Worm (Caenorhabditis elegans) whole organism, L3 larva: ENCODE results near the gene R04A9.3.

ENCODE experiments used
- R02D3.7 ChIP-seq: fragments of 150-350 bp; optimal IDR thresholded peaks from 2 replicates; lab custom pipeline; 2014; ENCODE audit warnings: missing biosample characterization, missing genetic modification characterization
- ZK546.5 ChIP-seq: sonication (generic microtip); optimal IDR thresholded peaks from 2 replicates; lab custom pipeline; 2017; ENCODE audit warnings: missing biosample characterization, missing genetic modification characterization
- ama-1 ChIP-seq: fragments of 150-350 bp; optimal IDR thresholded peaks from 2 replicates; lab custom pipeline; 2018
- ceh-16 ChIP-seq: sonication (generic microtip); optimal IDR thresholded peaks from 2 replicates; lab custom pipeline; 2017; ENCODE audit warnings: missing biosample characterization, missing genetic modification characterization
- ceh-28 ChIP-seq: fragments of 150-350 bp; optimal IDR thresholded peaks from 2 replicates; lab custom pipeline; 2014; ENCODE audit warnings: missing biosample characterization, missing genetic modification reagents, missing genetic modification characterization
- ceh-82 ChIP-seq: fragments of 150-350 bp; optimal IDR thresholded peaks from 2 replicates; lab custom pipeline; 2014; ENCODE audit warnings: missing biosample characterization, missing genetic modification characterization
- daf-12 ChIP-seq: fragments of 150-350 bp; optimal IDR thresholded peaks from 2 replicates; lab custom pipeline; 2014; ENCODE audit warnings: missing biosample characterization, missing genetic modification reagents, missing genetic modification characterization
- egl-27 ChIP-seq: sonication (generic microtip); optimal IDR thresholded peaks from 4 replicates; lab custom pipeline; 2017; ENCODE audit warnings: missing biosample characterization, missing genetic modification reagents, missing genetic modification characterization
- egl-5 ChIP-seq: fragments of 150-350 bp; optimal IDR thresholded peaks from 2 replicates; lab custom pipeline; 2017; ENCODE audit warnings: missing biosample characterization, missing genetic modification reagents, missing genetic modification characterization, inconsistent platforms
- elt-1 ChIP-seq: fragments of 150-350 bp; optimal IDR thresholded peaks from 2 replicates; lab custom pipeline; 2014; ENCODE audit warnings: missing biosample characterization, missing genetic modification characterization
- elt-2 ChIP-seq: sonication (generic microtip); optimal IDR thresholded peaks from 2 replicates; lab custom pipeline; 2016; ENCODE audit warnings: missing genetic modification reagents, mild to moderate bottlenecking, missing genetic modification characterization, missing compliant biosample characterization
- elt-3 ChIP-seq, 3 experiments: fragments of 150-350 bp in 1 of 3; sonication (generic microtip) in 2 of 3; optimal IDR thresholded peaks; 2 replicates in 2 of 3; 4 replicates in 1 of 3; lab custom pipeline; 2014 to 2017; ENCODE audit warnings: missing biosample characterization in 3 of 3, missing genetic modification characterization in 3 of 3
- fkh-10 ChIP-seq: sonication (generic microtip); optimal IDR thresholded peaks from 2 replicates; lab custom pipeline; 2017; ENCODE audit warnings: missing biosample characterization, missing genetic modification reagents, missing genetic modification characterization
- hmg-11 ChIP-seq: sonication (generic microtip); optimal IDR thresholded peaks from 2 replicates; lab custom pipeline; 2016; ENCODE audit warnings: missing genetic modification characterization, missing compliant biosample characterization
- jun-1 ChIP-seq: fragments of 150-350 bp; optimal IDR thresholded peaks from 2 replicates; lab custom pipeline; 2014; ENCODE audit warnings: missing biosample characterization, missing genetic modification reagents, missing genetic modification characterization
- lin-15B ChIP-seq: fragments of 150-350 bp; optimal IDR thresholded peaks from 2 replicates; lab custom pipeline; 2014; ENCODE audit warnings: missing biosample characterization, missing genetic modification characterization
- lin-39 ChIP-seq: fragments of 150-350 bp; optimal IDR thresholded peaks from 2 replicates; lab custom pipeline; 2018; ENCODE audit warnings: missing biosample characterization, missing genetic modification reagents, missing genetic modification characterization
- lsy-12 ChIP-seq: sonication (generic microtip); optimal IDR thresholded peaks from 2 replicates; lab custom pipeline; 2016; ENCODE audit warnings: mild to moderate bottlenecking, missing genetic modification characterization, missing compliant biosample characterization
- mdl-1 ChIP-seq: fragments of 150-350 bp; optimal IDR thresholded peaks from 2 replicates; lab custom pipeline; 2014; ENCODE audit warnings: missing biosample characterization, missing genetic modification characterization
- nfya-1 ChIP-seq: sonication (generic microtip); optimal IDR thresholded peaks from 2 replicates; lab custom pipeline; 2017; ENCODE audit warnings: missing genetic modification characterization, mild to moderate bottlenecking, missing compliant biosample characterization, antibody characterized with exemption, moderate library complexity; ENCODE audit not compliant: insufficient read depth
- nhr-11 ChIP-seq: fragments of 150-350 bp; optimal IDR thresholded peaks from 2 replicates; lab custom pipeline; 2014; ENCODE audit warnings: missing biosample characterization, missing genetic modification characterization
- nhr-23 ChIP-seq: fragments of 150-350 bp; optimal IDR thresholded peaks from 2 replicates; lab custom pipeline; 2014; ENCODE audit warnings: missing biosample characterization, missing genetic modification reagents, missing genetic modification characterization
- nhr-237 ChIP-seq: fragments of 150-350 bp; optimal IDR thresholded peaks from 2 replicates; lab custom pipeline; 2014; ENCODE audit warnings: missing biosample characterization, missing genetic modification characterization
- nhr-25 ChIP-seq: sonication (generic microtip); optimal IDR thresholded peaks from 2 replicates; lab custom pipeline; 2017; ENCODE audit warnings: missing biosample characterization, missing genetic modification characterization
- nhr-28 ChIP-seq: fragments of 150-350 bp; optimal IDR thresholded peaks from 2 replicates; lab custom pipeline; 2014; ENCODE audit warnings: missing biosample characterization, missing genetic modification characterization
- nhr-43 ChIP-seq: sonication (generic microtip); optimal IDR thresholded peaks from 2 replicates; lab custom pipeline; 2016; ENCODE audit warnings: mild to moderate bottlenecking, missing genetic modification characterization, missing compliant biosample characterization; ENCODE audit not compliant: poor library complexity, severe bottlenecking
- pha-4 ChIP-seq: fragments of 150-350 bp; optimal IDR thresholded peaks from 2 replicates; lab custom pipeline; 2014; ENCODE audit warnings: missing biosample characterization, missing genetic modification reagents, missing genetic modification characterization
- pqm-1 ChIP-seq: fragments of 150-350 bp; optimal IDR thresholded peaks from 2 replicates; lab custom pipeline; 2017; ENCODE audit warnings: missing biosample characterization, missing genetic modification characterization, inconsistent platforms
- sea-2 ChIP-seq: fragments of 150-350 bp; sonication (generic microtip); optimal IDR thresholded peaks from 4 replicates; lab custom pipeline; 2014; ENCODE audit warnings: missing biosample characterization, missing genetic modification reagents, missing genetic modification characterization
- skn-1 ChIP-seq: fragments of 150-350 bp; optimal IDR thresholded peaks from 2 replicates; lab custom pipeline; 2014; ENCODE audit warnings: missing biosample characterization, missing genetic modification characterization
- snpc-4 ChIP-seq: fragments of 150-350 bp; optimal IDR thresholded peaks from 2 replicates; lab custom pipeline; 2014; ENCODE audit warnings: missing biosample characterization, missing genetic modification characterization
- tbx-2 ChIP-seq: sonication (generic microtip); optimal IDR thresholded peaks from 2 replicates; lab custom pipeline; 2016; ENCODE audit warnings: mild to moderate bottlenecking, missing genetic modification characterization, missing compliant biosample characterization
- unc-39 ChIP-seq: sonication (generic microtip); optimal IDR thresholded peaks from 4 replicates; lab custom pipeline; 2017; ENCODE audit warnings: missing biosample characterization, missing genetic modification characterization
- unc-62 ChIP-seq: fragments of 150-350 bp; sonication (generic microtip); optimal IDR thresholded peaks from 4 replicates; lab custom pipeline; 2014; ENCODE audit warnings: missing biosample characterization, missing genetic modification reagents, missing genetic modification characterization
- zag-1 ChIP-seq: fragments of 150-350 bp; optimal IDR thresholded peaks from 2 replicates; lab custom pipeline; 2014; ENCODE audit warnings: missing biosample characterization, missing genetic modification characterization

The R04A9.3 gene

ce11 chrX:357792-358191 lies 22.6 kb downstream of the R04A9.3 start, which contains the start of gene C04E7.1:
Gene C04E7.1, plus strand, starts transcription at chrX:358092.
- TF ChIP-seq ZK546.5 (no peak), ama-1 (lab: Kevin White, UChicago) (no peak), ceh-82 (tag; lab: Kevin White, UChicago) (no peak), egl-5 (tag; lab: Kevin White, UChicago) (no peak), nhr-28 (tag; lab: Kevin White, UChicago) (no peak), elt-3 (tag; optimal IDR thresholded peaks at IDR 0.05; lab: Kevin White, UChicago) (no peak), nhr-23 (tag; lab: Kevin White, UChicago) (no peak), nhr-25 (tag; lab: Kevin White, UChicago) (no peak), daf-12 (tag; lab: Kevin White, UChicago) (no peak), skn-1 (no peak), pha-4 (tag; lab: Kevin White, UChicago) (no peak), elt-1 (tag; lab: Kevin White, UChicago) (no peak)

ce11 chrX:353134-353669 lies 27.2 kb downstream of the R04A9.3 start, which contains the start of gene sor-3:
Gene sor-3, plus strand, starts transcription at chrX:353619.
- TF ChIP-seq lsy-12 (tag; lab: Kevin White, UChicago) (peak; percentile 38), pqm-1 (tag; lab: Kevin White, UChicago) (peak; percentile 50), ceh-28 (tag; lab: Kevin White, UChicago) (peak; percentile 20), sea-2 (GFP tag; lab: Kevin White, UChicago) (no peak), tbx-2 (tag; lab: Kevin White, UChicago) (peak; percentile 70), hmg-11 (peak; percentile 98), pha-4 (tag; lab: Kevin White, UChicago) (peak; percentile 84), unc-39 (tag; lab: Kevin White, UChicago) (no peak), egl-5 (tag; lab: Kevin White, UChicago) (peak; percentile 71), nhr-25 (tag; lab: Kevin White, UChicago) (peak; percentile 71), nhr-237 (tag; lab: Kevin White, UChicago) (no peak), nfya-1 (tag; lab: Kevin White, UChicago) (peak; percentile 87), jun-1 (tag; lab: Kevin White, UChicago) (peak; percentile 69), ZK546.5 (no peak), zag-1 (no peak), nhr-23 (tag; lab: Kevin White, UChicago) (peak; percentile 67), R02D3.7 (tag; lab: Kevin White, UChicago) (no peak), lin-39 (tag; lab: Kevin White, UChicago) (peak; percentile 79), egl-27 (tag; lab: Kevin White, UChicago) (peak; percentile 42), fkh-10 (GFP tag; lab: Kevin White, UChicago) (peak; percentile 74), elt-2 (peak; percentile 61), skn-1 (peak; percentile 85), snpc-4 (peak; percentile 36), ceh-16 (tag; lab: Kevin White, UChicago) (peak; percentile 39), mdl-1 (tag; lab: Kevin White, UChicago) (peak; percentile 52), ceh-82 (tag; lab: Kevin White, UChicago) (peak; percentile 67), ama-1 (lab: Kevin White, UChicago) (no peak), nhr-11 (tag; lab: Kevin White, UChicago) (peak; percentile 28), nhr-43 (tag; lab: Kevin White, UChicago) (peak; percentile 75), nhr-28 (tag; lab: Kevin White, UChicago) (peak; percentile 64), unc-62 (GFP tag; lab: Kevin White, UChicago) (peak; percentile 26), lin-15B (peak; percentile 53)

- no peak for TF ChIP-seq fkh-10 (GFP tag; lab: Kevin White, UChicago)
- peak; percentile 40 for TF ChIP-seq hmg-11
- TF ChIP-seq elt-2: peak; percentile 12
- TF ChIP-seq pha-4 (tag; lab: Kevin White, UChicago): peak; percentile 14
- peak; percentile 53 for TF ChIP-seq nfya-1 (tag; lab: Kevin White, UChicago)
- no peak for TF ChIP-seq nhr-11 (tag; lab: Kevin White, UChicago)
- TF ChIP-seq unc-62 (GFP tag; lab: Kevin White, UChicago): no peak
- no peak for TF ChIP-seq snpc-4
- no peak for TF ChIP-seq ceh-16 (tag; lab: Kevin White, UChicago)
- peak; percentile 66 for TF ChIP-seq egl-5 (tag; lab: Kevin White, UChicago)
- TF ChIP-seq tbx-2 (tag; lab: Kevin White, UChicago): no peak
- TF ChIP-seq ZK546.5: no peak
- TF ChIP-seq ceh-28 (tag; lab: Kevin White, UChicago): peak; percentile 52
- TF ChIP-seq nhr-43 (tag; lab: Kevin White, UChicago): no peak
- peak; percentile 57 for TF ChIP-seq lin-39 (tag; lab: Kevin White, UChicago)
- TF ChIP-seq ceh-82 (tag; lab: Kevin White, UChicago): no peak
Measured at ce11 chrX:348141-348540, 32.3 kb downstream of the R04A9.3 start.
